Fruit fly (Drosophila melanogaster) whole organism, embryonic: ENCODE results near the gene Srp19.

ENCODE experiments used
- Blimp-1 ChIP-seq: fragments of 200-800 bp; sonication (Bioruptor generic); optimal IDR thresholded peaks from 3 replicates; lab custom pipeline; 2018; ENCODE audit warnings: missing biosample characterization, missing genetic modification characterization, mild to moderate bottlenecking, moderate library complexity, missing genetic modification reagents
- CG12071 ChIP-seq: fragments of 200-800 bp; sonication (Bioruptor generic); optimal IDR thresholded peaks from 3 replicates; lab custom pipeline; 2018; ENCODE audit warnings: missing biosample characterization, mild to moderate bottlenecking, missing genetic modification characterization
- CG12769 ChIP-seq: fragments of 200-800 bp; sonication (Bioruptor generic); optimal IDR thresholded peaks from 2 replicates; lab custom pipeline; 2019; ENCODE audit warnings: missing biosample characterization, mild to moderate bottlenecking, missing genetic modification characterization, moderate library complexity
- CG15514 ChIP-seq: fragments of 200-800 bp; sonication (Bioruptor generic); optimal IDR thresholded peaks from 3 replicates; lab custom pipeline; 2017; ENCODE audit warnings: missing biosample characterization, missing genetic modification characterization, mild to moderate bottlenecking, moderate library complexity, missing genetic modification reagents
- CG17359 ChIP-seq: fragments of 200-800 bp; sonication (Bioruptor generic); optimal IDR thresholded peaks from 3 replicates; lab custom pipeline; 2018; ENCODE audit warnings: missing biosample characterization, mild to moderate bottlenecking, missing genetic modification characterization, moderate library complexity
- CG17612 ChIP-seq: fragments of 200-800 bp; sonication (Bioruptor generic); IDR thresholded peaks from 2 replicates; pipeline ENCODE4 v1.3.6; 2022; ENCODE audit warnings: missing biosample characterization, missing genetic modification characterization
- CG2678 ChIP-seq: fragments of 200-800 bp; sonication (Bioruptor generic); optimal IDR thresholded peaks from 3 replicates; lab custom pipeline; 2019; ENCODE audit warnings: missing biosample characterization, mild to moderate bottlenecking, missing genetic modification characterization, moderate library complexity
- CG30403 ChIP-seq: fragments of 200-800 bp; sonication (Bioruptor generic); optimal IDR thresholded peaks from 3 replicates; lab custom pipeline; 2016; ENCODE audit warnings: missing biosample characterization, missing genetic modification characterization
- CG32532 ChIP-seq: fragments of 200-800 bp; sonication (Bioruptor generic); IDR thresholded peaks from 2 replicates; pipeline ENCODE4 v1.3.6; 2022; ENCODE audit warnings: missing biosample characterization, missing genetic modification characterization
- CG33557 ChIP-seq: fragments of 200-800 bp; sonication (Bioruptor generic); optimal IDR thresholded peaks from 2 replicates; lab custom pipeline; 2019; ENCODE audit warnings: missing biosample characterization, mild to moderate bottlenecking, missing genetic modification characterization, moderate library complexity
- CG34224 ChIP-seq: fragments of 200-800 bp; sonication (Bioruptor generic); IDR thresholded peaks from 3 replicates; pipeline ENCODE4 v1.3.6; 2022; ENCODE audit warnings: missing biosample characterization, missing genetic modification characterization; ENCODE audit not compliant: partially characterized antibody
- CG4730 ChIP-seq: fragments of 200-800 bp; sonication (Bioruptor generic); IDR thresholded peaks from 2 replicates; pipeline ENCODE4 v1.3.6; 2022; ENCODE audit warnings: missing biosample characterization, missing genetic modification characterization
- CG5953 ChIP-seq: fragments of 200-800 bp; sonication (Bioruptor generic); IDR thresholded peaks from 2 replicates; pipeline ENCODE4 v1.3.6; 2022; ENCODE audit warnings: missing biosample characterization, missing genetic modification characterization
- CG6765 ChIP-seq: fragments of 200-800 bp; sonication (Bioruptor generic); optimal IDR thresholded peaks from 3 replicates; lab custom pipeline; 2017; ENCODE audit warnings: missing biosample characterization, mild to moderate bottlenecking, missing genetic modification characterization
- CG7357 ChIP-seq: fragments of 200-800 bp; sonication (Bioruptor generic); IDR thresholded peaks from 3 replicates; pipeline ENCODE4 v1.3.6; 2022; ENCODE audit warnings: missing biosample characterization, missing genetic modification characterization
- CG7839 ChIP-seq: fragments of 200-800 bp; sonication (Bioruptor generic); optimal IDR thresholded peaks from 3 replicates; lab custom pipeline; 2018; ENCODE audit warnings: missing biosample characterization, mild to moderate bottlenecking, missing genetic modification characterization, moderate library complexity
- CG8388 ChIP-seq: fragments of 200-800 bp; sonication (Bioruptor generic); optimal IDR thresholded peaks from 2 replicates; lab custom pipeline; 2019; ENCODE audit warnings: missing biosample characterization, mild to moderate bottlenecking, missing genetic modification characterization, moderate library complexity
- D ChIP-seq, 2 experiments: fragments of 200-800 bp in 1 of 2; fragments of >200 bp in 1 of 2; sonication (Bioruptor generic) in 1 of 2; optimal IDR thresholded peaks; 2 replicates in 1 of 2; 3 replicates in 1 of 2; lab custom pipeline; 2017; ENCODE audit warnings: mild to moderate bottlenecking in 1 of 2, missing biosample characterization in 1 of 2, missing genetic modification characterization in 1 of 2, missing genetic modification reagents in 1 of 2
- Dek ChIP-seq: fragments of 200-800 bp; sonication (Bioruptor generic); optimal IDR thresholded peaks from 3 replicates; lab custom pipeline; 2019; ENCODE audit warnings: missing biosample characterization, mild to moderate bottlenecking, missing genetic modification characterization, moderate library complexity
- Fer1 ChIP-seq: fragments of 200-800 bp; sonication (Bioruptor generic); optimal IDR thresholded peaks from 2 replicates; lab custom pipeline; 2017; ENCODE audit warnings: missing biosample characterization, mild to moderate bottlenecking, missing genetic modification characterization
- Hey ChIP-seq: fragments of 200-800 bp; sonication (Bioruptor generic); optimal IDR thresholded peaks from 3 replicates; lab custom pipeline; 2018; ENCODE audit warnings: missing biosample characterization, mild to moderate bottlenecking, missing genetic modification characterization
- Oli ChIP-seq: fragments of 200-800 bp; sonication (Bioruptor generic); optimal IDR thresholded peaks from 2 replicates; lab custom pipeline; 2018; ENCODE audit warnings: missing biosample characterization, mild to moderate bottlenecking, missing genetic modification characterization, moderate library complexity
- Optix ChIP-seq: fragments of 200-800 bp; sonication (Bioruptor generic); IDR thresholded peaks from 3 replicates; pipeline ENCODE4 v1.3.6; 2022; ENCODE audit warnings: missing biosample characterization, missing genetic modification characterization
- PHDP ChIP-seq: fragments of 200-800 bp; sonication (Bioruptor generic); optimal IDR thresholded peaks from 3 replicates; lab custom pipeline; 2018; ENCODE audit warnings: missing biosample characterization, mild to moderate bottlenecking, missing genetic modification characterization, moderate library complexity
- Ptx1 ChIP-seq: fragments of 200-800 bp; sonication (Bioruptor generic); IDR thresholded peaks from 2 replicates; pipeline ENCODE4 v1.3.6; 2022; ENCODE audit warnings: missing biosample characterization, missing genetic modification characterization
- Rfx ChIP-seq: fragments of 200-800 bp; sonication (Bioruptor generic); IDR thresholded peaks from 2 replicates; pipeline ENCODE4 v1.3.6; 2022; ENCODE audit warnings: missing biosample characterization, missing genetic modification characterization
- Scr ChIP-seq: fragments of 200-800 bp; sonication (Bioruptor generic); IDR thresholded peaks from 2 replicates; pipeline ENCODE4 v1.3.6; 2022; ENCODE audit warnings: missing biosample characterization, missing genetic modification characterization; ENCODE audit not compliant: partially characterized antibody
- Spps ChIP-seq: fragments of 200-800 bp; sonication (Bioruptor generic); optimal IDR thresholded peaks from 2 replicates; lab custom pipeline; 2018; ENCODE audit warnings: missing biosample characterization, mild to moderate bottlenecking, missing genetic modification characterization
- Sry-δ ChIP-seq: fragments of 200-800 bp; sonication (Bioruptor generic); optimal IDR thresholded peaks from 2 replicates; lab custom pipeline; 2016; ENCODE audit warnings: missing biosample characterization, missing genetic modification characterization
- bbx ChIP-seq: fragments of 200-800 bp; sonication (Bioruptor generic); IDR thresholded peaks from 2 replicates; pipeline ENCODE4 v1.3.6; 2022; ENCODE audit warnings: missing biosample characterization, missing genetic modification characterization; ENCODE audit not compliant: partially characterized antibody
- bcd ChIP-seq: fragments of 200-800 bp; sonication (Bioruptor generic); optimal IDR thresholded peaks from 2 replicates; lab custom pipeline; 2017; ENCODE audit warnings: missing biosample characterization, mild to moderate bottlenecking, missing genetic modification characterization
- caup ChIP-seq: fragments of 200-800 bp; sonication (Bioruptor generic); optimal IDR thresholded peaks from 3 replicates; lab custom pipeline; 2017; ENCODE audit warnings: missing biosample characterization, mild to moderate bottlenecking, missing genetic modification characterization, moderate library complexity; ENCODE audit not compliant: severe bottlenecking
- cg ChIP-seq: fragments of 200-800 bp; sonication (Bioruptor generic); optimal IDR thresholded peaks from 3 replicates; lab custom pipeline; 2019; ENCODE audit warnings: missing biosample characterization, mild to moderate bottlenecking, missing genetic modification characterization, moderate library complexity
- disco-r ChIP-seq: fragments of 200-800 bp; sonication (Bioruptor generic); optimal IDR thresholded peaks from 2 replicates; lab custom pipeline; 2016; ENCODE audit warnings: missing biosample characterization, missing genetic modification characterization
- ems ChIP-seq: fragments of 200-800 bp; sonication (Bioruptor generic); optimal IDR thresholded peaks from 3 replicates; lab custom pipeline; 2016; ENCODE audit warnings: missing biosample characterization, missing genetic modification characterization
- gfzf ChIP-seq: fragments of 200-800 bp; sonication (Bioruptor generic); optimal IDR thresholded peaks from 2 replicates; lab custom pipeline; 2016; ENCODE audit warnings: missing biosample characterization, mild to moderate bottlenecking, missing genetic modification characterization, moderate library complexity
- grn ChIP-seq: fragments of 200-800 bp; sonication (Bioruptor generic); optimal IDR thresholded peaks from 3 replicates; lab custom pipeline; 2017; ENCODE audit warnings: missing biosample characterization, missing genetic modification characterization
- hb ChIP-seq: fragments of 200-800 bp; sonication (Bioruptor generic); IDR thresholded peaks from 3 replicates; pipeline ENCODE4 v1.3.6; 2022; ENCODE audit warnings: missing biosample characterization, missing genetic modification characterization; ENCODE audit not compliant: partially characterized antibody
- lov ChIP-seq, 2 experiments: fragments of 200-800 bp in 1 of 2; fragments of >200 bp in 1 of 2; sonication (Bioruptor generic) in 1 of 2; IDR thresholded peaks in 1 of 2; optimal IDR thresholded peaks in 1 of 2; 2 replicates in 1 of 2; 3 replicates in 1 of 2; pipeline versions ENCODE4 v1.3.6 to Lab custom; 2017 to 2022; ENCODE audit warnings: missing biosample characterization in 1 of 2, missing genetic modification characterization in 1 of 2
- org-1 ChIP-seq: fragments of 200-800 bp; sonication (Bioruptor generic); optimal IDR thresholded peaks from 2 replicates; lab custom pipeline; 2017; ENCODE audit warnings: missing biosample characterization, missing genetic modification characterization
- pnt ChIP-seq: fragments of 200-800 bp; sonication (Bioruptor generic); optimal IDR thresholded peaks from 3 replicates; lab custom pipeline; 2016; ENCODE audit warnings: missing biosample characterization, missing genetic modification characterization
- pum ChIP-seq: fragments of 200-800 bp; sonication (Bioruptor generic); optimal IDR thresholded peaks from 2 replicates; lab custom pipeline; 2016; ENCODE audit warnings: missing biosample characterization, missing genetic modification characterization
- slou ChIP-seq: fragments of 200-800 bp; sonication (Bioruptor generic); optimal IDR thresholded peaks from 3 replicates; lab custom pipeline; 2016; ENCODE audit warnings: missing biosample characterization, missing genetic modification characterization
- sug ChIP-seq: fragments of 200-800 bp; optimal IDR thresholded peaks from 2 replicates; lab custom pipeline; 2019; ENCODE audit warnings: missing biosample characterization, mild to moderate bottlenecking, missing genetic modification characterization, moderate library complexity
- tap ChIP-seq: fragments of 200-800 bp; optimal IDR thresholded peaks from 3 replicates; lab custom pipeline; 2019; ENCODE audit warnings: missing biosample characterization, mild to moderate bottlenecking, missing genetic modification characterization, moderate library complexity
- tx ChIP-seq: fragments of 200-800 bp; sonication (Bioruptor generic); optimal IDR thresholded peaks from 2 replicates; lab custom pipeline; 2016; ENCODE audit warnings: missing biosample characterization, missing genetic modification characterization

The Srp19 gene

DNA sequence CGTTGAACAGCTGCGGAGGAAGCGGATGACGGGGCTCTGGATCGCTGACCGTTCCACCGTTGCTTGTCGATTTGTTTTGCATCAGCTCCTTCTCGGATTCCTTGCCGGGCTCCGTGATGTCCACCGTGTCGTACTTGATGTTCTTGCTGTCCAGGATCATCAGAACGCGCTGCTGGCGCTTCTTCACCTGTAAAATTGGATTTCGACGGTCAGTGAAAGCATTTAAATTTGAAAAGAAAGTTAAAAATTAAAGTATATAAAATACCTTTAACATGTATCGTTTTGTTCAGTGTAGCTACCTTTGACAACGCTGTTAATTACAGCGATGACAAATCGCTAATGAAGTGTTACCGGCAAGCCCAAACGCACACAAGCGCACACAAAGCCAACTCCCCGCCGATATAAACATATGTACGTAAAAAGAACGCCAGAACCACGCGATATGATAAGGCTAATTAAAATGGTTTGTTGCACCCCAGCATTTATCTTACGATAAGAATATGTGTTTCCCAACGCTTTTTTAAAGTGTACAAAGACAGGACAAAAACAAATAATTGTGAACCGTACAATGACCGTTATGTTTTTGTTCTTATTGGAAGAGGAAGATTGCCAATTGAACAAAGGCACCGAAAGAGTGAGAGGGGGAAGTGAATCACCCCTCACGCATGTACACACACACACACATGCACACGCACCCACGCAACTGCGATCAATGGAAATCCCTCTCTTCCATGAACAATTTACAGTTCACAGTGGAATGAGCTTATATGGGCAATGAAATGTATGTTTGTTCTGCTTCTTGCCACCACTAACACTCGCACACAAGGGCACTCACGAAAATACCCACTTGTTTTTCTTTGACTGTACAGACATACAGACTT, 20.2 kb upstream of the Srp19 start (continued):
- no peak for TF ChIP-seq CG34224
- TF ChIP-seq tap (tag; lab: Kevin White, UChicago), result peak; percentile 29
- no peak for TF ChIP-seq CG7357 (GFP tag; lab: Robert Waterston, UW)
- no peak for TF ChIP-seq CG6765 (GFP tag; lab: Kevin White, UChicago)
- peak; percentile 27 for TF ChIP-seq bcd (GFP tag; lab: Kevin White, UChicago)
- TF ChIP-seq Rfx, result peak; percentile 65
- TF ChIP-seq CG8388 (GFP tag; lab: Kevin White, UChicago), result no peak
- TF ChIP-seq CG30403 (GFP tag; lab: Kevin White, UChicago), result peak; percentile 32
- no peak for TF ChIP-seq CG4730 (GFP tag; lab: Robert Waterston, UW)
- TF ChIP-seq CG12071 (GFP tag; lab: Kevin White, UChicago), result no peak
- no peak for TF ChIP-seq pnt (GFP tag; lab: Kevin White, UChicago)
- TF ChIP-seq bbx (GFP tag; lab: Robert Waterston, UW), result no peak
- no peak for TF ChIP-seq Scr (GFP tag; lab: Robert Waterston, UW)
- TF ChIP-seq slou, result no peak
- TF ChIP-seq Hey (tag; lab: Kevin White, UChicago), result no peak
- TF ChIP-seq lov (optimal IDR thresholded peaks at IDR 0.05; lab: Kevin White, UChicago), result no peak
- TF ChIP-seq lov (GFP tag; IDR thresholded peaks at IDR 0.05; lab: Robert Waterston, UW), result 0 out of 3 replicates have a peak, but pooled peaks have one; percentile 29
- peak; percentile 40 for TF ChIP-seq Oli (tag; lab: Kevin White, UChicago)
- TF ChIP-seq Sry-δ (GFP tag; lab: Kevin White, UChicago), result peak; percentile 19
- peak; percentile 55 for TF ChIP-seq CG7839
- TF ChIP-seq tx, result no peak
- TF ChIP-seq disco-r (GFP tag; lab: Kevin White, UChicago), result no peak
- peak; percentile 45 for TF ChIP-seq CG2678 (tag; lab: Kevin White, UChicago)
- peak; percentile 17 for TF ChIP-seq caup (GFP tag; lab: Kevin White, UChicago)
- TF ChIP-seq CG32532 (GFP tag; lab: Robert Waterston, UW), result peak; percentile 57
- TF ChIP-seq CG12769 (tag; lab: Kevin White, UChicago), result peak; percentile 48
- peak; percentile 84 for TF ChIP-seq D (optimal IDR thresholded peaks at IDR 0.05; lab: Kevin White, UChicago)
- TF ChIP-seq D (GFP tag; optimal IDR thresholded peaks at IDR 0.05; lab: Kevin White, UChicago), result no peak
- TF ChIP-seq CG15514 (GFP tag; lab: Kevin White, UChicago), result peak; percentile 34
- 0 out of 3 replicates have a peak, but pooled peaks have one; percentile 22 for TF ChIP-seq Optix (GFP tag; lab: Robert Waterston, UW)
- no peak for TF ChIP-seq CG33557 (GFP tag; lab: Kevin White, UChicago)
- peak; percentile 31 for TF ChIP-seq ems (GFP tag; lab: Kevin White, UChicago)
- TF ChIP-seq Blimp-1 (GFP tag; lab: Kevin White, UChicago), result peak; percentile 16
- peak; percentile 5 for TF ChIP-seq Dek (tag; lab: Kevin White, UChicago)
- peak; percentile 38 for TF ChIP-seq PHDP (tag; lab: Kevin White, UChicago)
- peak; percentile 57; the same call in 1 of the 2 replicates for TF ChIP-seq CG5953
- peak; percentile 18 for TF ChIP-seq Fer1 (GFP tag; lab: Kevin White, UChicago)
- 0 out of 2 replicates have a peak, but pooled peaks have one; percentile 15 for TF ChIP-seq Ptx1 (GFP tag; lab: Robert Waterston, UW)
- no peak for TF ChIP-seq gfzf (GFP tag; lab: Kevin White, UChicago)
- no peak for TF ChIP-seq hb (GFP tag; lab: Robert Waterston, UW)
- no peak for TF ChIP-seq pum (GFP tag; lab: Kevin White, UChicago)
- TF ChIP-seq org-1 (GFP tag; lab: Kevin White, UChicago), result peak; percentile 19
- peak; percentile 50 for TF ChIP-seq grn
- TF ChIP-seq CG17612 (GFP tag; lab: Robert Waterston, UW), result no peak
- peak; percentile 94 for TF ChIP-seq cg (GFP tag; lab: Kevin White, UChicago)
- TF ChIP-seq Spps (tag; lab: Kevin White, UChicago), result no peak
- TF ChIP-seq sug (tag; lab: Kevin White, UChicago), result peak; percentile 94
- peak; percentile 33 for TF ChIP-seq CG17359 (tag; lab: Kevin White, UChicago)
